Worm (Caenorhabditis elegans) whole organism, L1 larva: Measurements from ENCODE around the gene clec-149.
A peak's percentile ranks its signal among the peaks of the same experiment; 100 is the strongest.

ENCODE experiments used
- blmp-1 ChIP-seq: fragments of 150-350 bp; optimal IDR thresholded peaks from 2 replicates; lab custom pipeline; 2014; ENCODE audit warnings: missing biosample characterization, missing genetic modification characterization
- egl-27 ChIP-seq, 2 experiments: fragments of 150-350 bp in 1 of 2; sonication (generic microtip); optimal IDR thresholded peaks; 3 replicates each; lab custom pipeline; 2017 to 2018; ENCODE audit warnings: missing biosample characterization in 2 of 2, missing genetic modification characterization in 2 of 2, missing genetic modification reagents in 2 of 2
- hlh-4 ChIP-seq: sonication (generic microtip); optimal IDR thresholded peaks from 2 replicates; lab custom pipeline; 2016; ENCODE audit warnings: mild to moderate bottlenecking, missing genetic modification characterization, missing compliant biosample characterization
- jun-1 ChIP-seq: fragments of 150-350 bp; optimal IDR thresholded peaks from 2 replicates; lab custom pipeline; 2014; ENCODE audit warnings: missing biosample characterization, missing genetic modification reagents, missing genetic modification characterization
- lsy-2 ChIP-seq, 2 experiments: fragments of 150-350 bp; optimal IDR thresholded peaks; 2 replicates each; lab custom pipeline; 2014; ENCODE audit warnings: missing biosample characterization in 2 of 2, missing genetic modification characterization in 2 of 2
- mep-1 ChIP-seq: fragments of 150-350 bp; optimal IDR thresholded peaks from 2 replicates; lab custom pipeline; 2014; ENCODE audit warnings: missing biosample characterization, missing genetic modification characterization
- nhr-85 ChIP-seq: sonication (generic microtip); peaks from one replicate; lab custom pipeline; 2016; ENCODE audit warnings: missing genetic modification characterization, inconsistent platforms, missing compliant biosample characterization
- sox-4 ChIP-seq: sonication (generic microtip); optimal IDR thresholded peaks from 2 replicates; lab custom pipeline; 2016; ENCODE audit warnings: missing genetic modification characterization, missing compliant biosample characterization
- unc-86 ChIP-seq: sonication (generic microtip); optimal IDR thresholded peaks from 2 replicates; lab custom pipeline; 2016; ENCODE audit warnings: missing genetic modification characterization, missing compliant biosample characterization

DNA sequence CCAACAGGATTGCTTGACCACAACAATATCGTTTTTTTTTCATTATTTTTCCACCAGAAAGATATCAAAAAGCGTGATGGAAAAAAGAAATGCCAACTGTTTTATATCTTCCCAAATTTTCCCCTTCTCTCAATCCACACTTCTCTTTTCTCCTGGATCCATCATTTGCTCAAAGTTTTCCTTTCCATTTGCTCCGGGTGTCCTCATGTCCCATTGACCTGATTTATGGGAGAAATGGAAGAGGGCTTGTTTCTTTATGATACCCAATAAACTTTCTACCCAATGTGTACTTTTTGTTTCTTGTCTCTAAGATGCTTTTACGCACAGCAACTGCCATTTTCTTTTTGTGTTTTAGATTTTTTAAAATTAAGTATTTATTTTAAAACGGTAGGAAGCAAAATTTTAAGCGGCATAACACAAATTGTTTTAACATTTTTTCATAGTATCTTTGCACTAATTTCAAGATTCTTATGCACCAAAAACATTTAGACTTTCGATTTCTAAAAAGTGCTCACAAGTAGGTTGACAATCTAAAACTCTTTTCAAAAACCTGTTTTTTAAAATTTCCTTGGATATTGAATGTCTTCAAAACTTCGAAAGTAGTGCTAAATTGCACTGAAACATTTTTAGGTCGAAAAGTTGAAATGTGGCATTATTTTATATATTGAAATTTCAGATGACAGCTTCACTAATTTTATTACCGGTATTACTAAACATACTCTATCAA lies at the start of gene clec-149:
- TF ChIP-seq nhr-85 (tag; lab: Kevin White, UChicago) (no peak), lsy-2 (tag; optimal IDR thresholded peaks at IDR 0.05; lab: Kevin White, UChicago) (peak in 1 of 2 experiments; percentile 35), mep-1 (tag; lab: Kevin White, UChicago) (no peak), sox-4 (no peak), blmp-1 (tag; lab: Kevin White, UChicago) (no peak), hlh-4 (tag; lab: Kevin White, UChicago) (no peak), egl-27 (tag; optimal IDR thresholded peaks at IDR 0.05; lab: Kevin White, UChicago) (no peak), unc-86 (tag; lab: Kevin White, UChicago) (no peak), jun-1 (no peak)
